Worm (Caenorhabditis elegans): ENCODE data around the gene D2023.3.

ce11 chrV:11762863-11763262, 49.0 kb downstream of the D2023.3 start, which contains the start of gene T04F3.4:
- TF ChIP-seq zag-1 (tag; optimal IDR thresholded peaks at IDR 0.05) (no peak), pha-4 (GFP tag; IDR thresholded peaks at IDR 0.05) (no peak), pha-4 (tag; optimal IDR thresholded peaks at IDR 0.05) (no peak), skn-1 (tag; optimal IDR thresholded peaks at IDR 0.05) (no peak), ztf-11 (tag; optimal IDR thresholded peaks at IDR 0.05) (no peak), snpc-4 (tag; optimal IDR thresholded peaks at IDR 0.05) (no peak), nhr-48 (tag; optimal IDR thresholded peaks at IDR 0.05) (no peak), lin-15B (tag; optimal IDR thresholded peaks at IDR 0.05) (no peak), unc-62 (GFP tag; optimal IDR thresholded peaks at IDR 0.05 in 1 of 2) (no peak), unc-62 (tag; optimal IDR thresholded peaks at IDR 0.05) (no peak), nhr-77 (tag; optimal IDR thresholded peaks at IDR 0.05) (no peak), lin-38 (GFP tag; IDR thresholded peaks at IDR 0.05) (peak; percentile 31; the same call in 1 of the 2 replicates), dpl-1 (GFP tag; optimal IDR thresholded peaks at IDR 0.05) (no peak)

All from whole organism, L4 larva.